Worm (Caenorhabditis elegans): ENCODE measurements around the gene ZC506.1.

Gene ZC506.1

DNA sequence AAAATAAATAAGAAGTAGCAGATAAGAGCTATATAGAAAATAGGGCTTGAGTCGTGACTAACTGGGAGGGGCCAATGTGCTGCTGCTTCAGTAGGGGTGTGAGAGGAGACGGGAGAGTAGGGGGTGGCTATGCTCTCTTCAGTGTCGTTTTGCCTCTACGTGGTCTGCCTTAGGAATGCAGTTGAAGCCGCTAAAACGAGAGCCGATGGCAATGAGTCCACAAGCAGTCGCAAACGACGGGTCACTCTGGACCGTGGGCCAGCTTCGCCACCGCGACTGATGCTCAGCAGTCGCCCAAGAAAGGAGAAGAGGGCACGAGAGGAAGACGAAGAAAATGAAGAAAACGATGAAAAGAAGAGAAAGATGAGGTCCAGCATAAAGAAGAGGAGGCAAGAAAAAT, 40.4 kb downstream of the ZC506.1 start, which contains the start of gene grk-1:
grk-1 (minus strand) TSS at position 17 of the 400 bp plus-strand sequence.
- TF ChIP-seq fkh-10 (GFP tag; optimal IDR thresholded peaks at IDR 0.05) (peak; percentile 19), rbr-2 (tag; optimal IDR thresholded peaks at IDR 0.05) (peak; percentile 23), F37D6.2 (tag; optimal IDR thresholded peaks at IDR 0.05) (peak; percentile 3), unc-62 (GFP tag; optimal IDR thresholded peaks at IDR 0.05 in 1 of 2) (peak in 1 of 2 experiments; percentile 30), unc-62 (tag; optimal IDR thresholded peaks at IDR 0.05) (no peak), spr-1 (tag; optimal IDR thresholded peaks at IDR 0.05) (no peak)

ce11 chrX:9999599-10000201, 40.9 kb downstream of the ZC506.1 start:
- TF ChIP-seq snpc-1.2 (GFP tag; IDR thresholded peaks at IDR 0.05) (no peak), hmg-1.1 (GFP tag; IDR thresholded peaks at IDR 0.05) (peak; percentile 87), unc-62 (GFP tag; optimal IDR thresholded peaks at IDR 0.05 in 1 of 2) (peak in 1 of 2 experiments; percentile 90), unc-62 (tag; optimal IDR thresholded peaks at IDR 0.05) (no peak), mep-1 (tag; optimal IDR thresholded peaks at IDR 0.05) (peak; percentile 72), F37D6.2 (tag; optimal IDR thresholded peaks at IDR 0.05) (peak; percentile 63), Y48G9A.11 (GFP tag; IDR thresholded peaks at IDR 0.05) (no peak), nhr-11 (tag; optimal IDR thresholded peaks at IDR 0.05) (no peak), spr-1 (tag; optimal IDR thresholded peaks at IDR 0.05) (peak; percentile 11), lsy-2 (tag; optimal IDR thresholded peaks at IDR 0.05) (peak in 1 of 2 experiments; percentile 63), spr-3 (GFP tag; optimal IDR thresholded peaks at IDR 0.05) (peak; percentile 2), pqm-1 (tag; optimal IDR thresholded peaks at IDR 0.05) (no peak), Y5F2A.4 (GFP tag; optimal IDR thresholded peaks at IDR 0.05) (peak; percentile 49), egl-27 (tag; optimal IDR thresholded peaks at IDR 0.05) (no peak), lin-29 (GFP tag; IDR thresholded peaks at IDR 0.05) (peak; percentile 48; the same call in 1 of the 2 replicates), F49E8.2 (tag; optimal IDR thresholded peaks at IDR 0.05; ENCODE audit: borderline replicate concordance) (no peak), ces-1 (GFP tag; optimal IDR thresholded peaks at IDR 0.05) (no peak), dpl-1 (GFP tag; optimal IDR thresholded peaks at IDR 0.05) (peak; percentile 32), dve-1 (tag; optimal IDR thresholded peaks at IDR 0.05; ENCODE audit: insufficient read depth) (peak; percentile 80), ceh-20 (GFP tag; IDR thresholded peaks at IDR 0.05) (peak; percentile 65; the same call in 1 of the 2 replicates), T20F7.1 (GFP tag; optimal IDR thresholded peaks at IDR 0.05) (peak; percentile 57), ceh-62 (tag; optimal IDR thresholded peaks at IDR 0.05) (no peak), lin-38 (GFP tag; IDR thresholded peaks at IDR 0.05) (peak; percentile 49), ZK337.2 (GFP tag; IDR thresholded peaks at IDR 0.05) (0 out of 2 replicates have a peak, but pooled peaks have one; percentile 10), mes-2 (tag; optimal IDR thresholded peaks at IDR 0.05; ENCODE audit: poor library complexity, severe bottlenecking) (peak; percentile 71), madf-9 (GFP tag; conservative IDR thresholded peaks at IDR 0.05) (0 out of 2 replicates have a peak, but pooled peaks have one; percentile 7), ztf-11 (tag; optimal IDR thresholded peaks at IDR 0.05) (no peak), tra-1 (GFP tag; IDR thresholded peaks at IDR 0.05) (peak; percentile 69), fos-1 (tag; optimal IDR thresholded peaks at IDR 0.05) (no peak), nhr-28 (tag; optimal IDR thresholded peaks at IDR 0.05) (peak; percentile 70), sdz-12 (GFP tag; optimal IDR thresholded peaks at IDR 0.05) (no peak), ceh-28 (tag; optimal IDR thresholded peaks at IDR 0.05) (peak; percentile 68), set-16 (GFP tag; IDR thresholded peaks at IDR 0.05) (peak; percentile 100), mxl-3 (GFP tag; optimal IDR thresholded peaks at IDR 0.05) (peak; percentile 96), saeg-2 (GFP tag; IDR thresholded peaks at IDR 0.05) (peak; percentile 59; the same call in 1 of the 2 replicates), mdl-1 (tag; optimal IDR thresholded peaks at IDR 0.05) (peak; percentile 45 to 85), ctbp-1 (GFP tag; IDR thresholded peaks at IDR 0.05) (peak; percentile 88), zfp-2 (tag; optimal IDR thresholded peaks at IDR 0.05) (no peak), daf-16 (GFP tag; optimal IDR thresholded peaks at IDR 0.05) (no peak), daf-16 (tag; optimal IDR thresholded peaks at IDR 0.05) (peak; percentile 44), aha-1 (tag) (peak; percentile 87), dmd-9 (GFP tag; IDR thresholded peaks at IDR 0.05) (peak; percentile 35; the same call in 1 of the 2 replicates), lin-1 (GFP tag; IDR thresholded peaks at IDR 0.05) (peak; percentile 84; the same call in 1 of the 2 replicates), T26A8.4 (GFP tag; IDR thresholded peaks at IDR 0.05) (peak; percentile 54; the same call in 1 of the 2 replicates), dmd-6 (GFP tag; IDR thresholded peaks at IDR 0.05) (peak; percentile 70)
